Worm (Caenorhabditis elegans): ENCODE measurements around the gene sma-10.

ce11 chrIV:300307-300706 lies 26.1 kb downstream of the sma-10 start:
- no peak for TF ChIP-seq sem-2 (GFP tag; optimal IDR thresholded peaks at IDR 0.05)
- no peak for TF ChIP-seq nhr-28 (tag; optimal IDR thresholded peaks at IDR 0.05)
- TF ChIP-seq elt-3 (tag; optimal IDR thresholded peaks at IDR 0.05) = no peak
- no peak for TF ChIP-seq ceh-39 (tag; optimal IDR thresholded peaks at IDR 0.05)
- TF ChIP-seq nhr-12 (tag; optimal IDR thresholded peaks at IDR 0.05) = no peak
- TF ChIP-seq sptf-1 (tag; optimal IDR thresholded peaks at IDR 0.05) = no peak
- TF ChIP-seq mab-5 (tag; optimal IDR thresholded peaks at IDR 0.05) = no peak
- TF ChIP-seq mep-1 (tag; optimal IDR thresholded peaks at IDR 0.05) = no peak
- no peak for TF ChIP-seq unc-39 (tag; optimal IDR thresholded peaks at IDR 0.05)

Measured in whole organism, mixed stage, embryonic.